Worm (Caenorhabditis elegans): ENCODE data around the gene vhl-1.

ce11 chrX:11351288-11351687 lies 44.1 kb downstream of the vhl-1 start:
- TF ChIP-seq dve-1 (tag; optimal IDR thresholded peaks at IDR 0.05; ENCODE audit: insufficient read depth) (no peak), unc-39 (tag; optimal IDR thresholded peaks at IDR 0.05) (no peak), mdl-1 (tag; optimal IDR thresholded peaks at IDR 0.05) (no peak)

Data from whole organism, L4 larva.